Fruit fly (Drosophila melanogaster) whole organism, embryonic: ENCODE results near the gene Stt3B.

Experiments
- B-H1 ChIP-seq: fragments of 200-800 bp; sonication (Bioruptor generic); IDR thresholded peaks from 3 replicates; pipeline ENCODE4 v1.3.6; 2022; ENCODE audit warnings: missing biosample characterization, missing genetic modification characterization
- B-H2 ChIP-seq: fragments of 200-800 bp; sonication (Bioruptor generic); optimal IDR thresholded peaks from 2 replicates; lab custom pipeline; 2018; ENCODE audit warnings: missing biosample characterization, mild to moderate bottlenecking, missing genetic modification characterization
- CG10267 ChIP-seq: fragments of 200-800 bp; sonication (Bioruptor generic); optimal IDR thresholded peaks from 2 replicates; lab custom pipeline; 2018; ENCODE audit warnings: missing biosample characterization, mild to moderate bottlenecking, missing genetic modification characterization, moderate library complexity
- CG11504 ChIP-seq: fragments of 200-800 bp; sonication (Bioruptor generic); optimal IDR thresholded peaks from 3 replicates; lab custom pipeline; 2019; ENCODE audit warnings: missing biosample characterization, mild to moderate bottlenecking, missing genetic modification characterization, moderate library complexity
- CG12236 ChIP-seq: fragments of 200-800 bp; sonication (Bioruptor generic); optimal IDR thresholded peaks from 2 replicates; lab custom pipeline; 2016; ENCODE audit warnings: missing biosample characterization, missing genetic modification characterization
- CG12299 ChIP-seq: fragments of 200-800 bp; sonication (Bioruptor generic); optimal IDR thresholded peaks from 2 replicates; lab custom pipeline; 2018; ENCODE audit warnings: missing biosample characterization, mild to moderate bottlenecking, missing genetic modification characterization
- CG14965 ChIP-seq: fragments of 200-800 bp; sonication (Bioruptor generic); optimal IDR thresholded peaks from 2 replicates; lab custom pipeline; 2016; ENCODE audit warnings: missing biosample characterization, missing genetic modification characterization, borderline replicate concordance
- CG1602 ChIP-seq: fragments of 200-800 bp; sonication (Bioruptor generic); optimal IDR thresholded peaks from 3 replicates; lab custom pipeline; 2016; ENCODE audit warnings: missing biosample characterization, missing genetic modification characterization
- CG16779 ChIP-seq: fragments of 200-800 bp; sonication (Bioruptor generic); IDR thresholded peaks from 2 replicates; pipeline ENCODE4 v1.3.6; 2022; ENCODE audit warnings: missing biosample characterization, missing genetic modification characterization
- CG16815 ChIP-seq: fragments of 200-800 bp; sonication (Bioruptor generic); optimal IDR thresholded peaks from 3 replicates; lab custom pipeline; 2017; ENCODE audit warnings: missing biosample characterization, mild to moderate bottlenecking, missing genetic modification characterization
- CG17568 ChIP-seq: fragments of 200-800 bp; sonication (Bioruptor generic); optimal IDR thresholded peaks from 2 replicates; lab custom pipeline; 2018; ENCODE audit warnings: missing biosample characterization, mild to moderate bottlenecking, missing genetic modification characterization, moderate library complexity
- CG2875 ChIP-seq: fragments of 200-800 bp; sonication (Bioruptor generic); optimal IDR thresholded peaks from 2 replicates; lab custom pipeline; 2017; ENCODE audit warnings: missing biosample characterization, mild to moderate bottlenecking, missing genetic modification characterization, missing genetic modification reagents
- CG3065 ChIP-seq: fragments of 200-800 bp; sonication (Bioruptor generic); optimal IDR thresholded peaks from 2 replicates; lab custom pipeline; 2016; ENCODE audit warnings: missing biosample characterization, missing genetic modification characterization
- CG3407 ChIP-seq: fragments of 200-800 bp; sonication (Bioruptor generic); optimal IDR thresholded peaks from 2 replicates; lab custom pipeline; 2018; ENCODE audit warnings: missing biosample characterization, mild to moderate bottlenecking, missing genetic modification characterization
- CG42726 ChIP-seq: fragments of 200-800 bp; sonication (Bioruptor generic); IDR thresholded peaks from 2 replicates; pipeline ENCODE4 v1.3.6; 2022; ENCODE audit warnings: missing biosample characterization, missing genetic modification characterization; ENCODE audit not compliant: partially characterized antibody
- CG4404 ChIP-seq: fragments of 200-800 bp; sonication (Bioruptor generic); IDR thresholded peaks from 2 replicates; pipeline ENCODE4 v1.3.6; 2022; ENCODE audit warnings: missing biosample characterization, missing genetic modification characterization
- CG4617 ChIP-seq: fragments of 200-800 bp; sonication (Bioruptor generic); optimal IDR thresholded peaks from 3 replicates; lab custom pipeline; 2016; ENCODE audit warnings: missing biosample characterization, missing genetic modification characterization, borderline replicate concordance
- CG8281 ChIP-seq: fragments of 200-800 bp; sonication (Bioruptor generic); optimal IDR thresholded peaks from 2 replicates; lab custom pipeline; 2018; ENCODE audit warnings: missing biosample characterization, mild to moderate bottlenecking, missing genetic modification characterization, moderate library complexity
- CG8478 ChIP-seq: fragments of >200 bp; optimal IDR thresholded peaks from 2 replicates; lab custom pipeline; 2018
- Dp ChIP-seq: fragments of 200-800 bp; sonication (Bioruptor generic); optimal IDR thresholded peaks from 2 replicates; lab custom pipeline; 2018; ENCODE audit warnings: missing biosample characterization, mild to moderate bottlenecking, missing genetic modification characterization, moderate library complexity
- Dref ChIP-seq: fragments of 200-800 bp; sonication (Bioruptor generic); IDR thresholded peaks from 2 replicates; pipeline ENCODE4 v1.3.6; 2022; ENCODE audit warnings: missing biosample characterization, missing genetic modification characterization
- E2f1 ChIP-seq: fragments of 200-800 bp; sonication (Bioruptor generic); IDR thresholded peaks from 2 replicates; pipeline ENCODE4 v1.3.6; 2022; ENCODE audit warnings: missing biosample characterization, missing genetic modification characterization
- Hmr ChIP-seq: fragments of 200-800 bp; sonication (Bioruptor generic); optimal IDR thresholded peaks from 3 replicates; lab custom pipeline; 2017; ENCODE audit warnings: mild to moderate bottlenecking, missing biosample characterization, missing genetic modification reagents, missing genetic modification characterization
- Nf-YC ChIP-seq: fragments of 200-800 bp; optimal IDR thresholded peaks from 3 replicates; lab custom pipeline; 2019; ENCODE audit warnings: missing biosample characterization, mild to moderate bottlenecking, missing genetic modification characterization, moderate library complexity
- TFAM ChIP-seq: fragments of 200-800 bp; sonication (Bioruptor generic); optimal IDR thresholded peaks from 2 replicates; lab custom pipeline; 2017; ENCODE audit warnings: missing biosample characterization, missing genetic modification characterization, inconsistent platforms
- Xrp1 ChIP-seq: fragments of 200-800 bp; sonication (Bioruptor generic); IDR thresholded peaks from 2 replicates; pipeline ENCODE4 v1.3.6; 2022; ENCODE audit warnings: missing biosample characterization, missing genetic modification characterization
- ab ChIP-seq: fragments of 200-800 bp; sonication (Bioruptor generic); optimal IDR thresholded peaks from 2 replicates; lab custom pipeline; 2016; ENCODE audit warnings: missing biosample characterization, missing genetic modification characterization
- bbx ChIP-seq: fragments of 200-800 bp; sonication (Bioruptor generic); IDR thresholded peaks from 2 replicates; pipeline ENCODE4 v1.3.6; 2022; ENCODE audit warnings: missing biosample characterization, missing genetic modification characterization; ENCODE audit not compliant: partially characterized antibody
- bowl ChIP-seq: fragments of 200-800 bp; sonication (Bioruptor generic); IDR thresholded peaks from 2 replicates; pipeline ENCODE4 v1.3.6; 2022; ENCODE audit warnings: missing biosample characterization, missing genetic modification characterization
- bsh ChIP-seq, 2 experiments: fragments of 200-800 bp; sonication (Bioruptor generic); optimal IDR thresholded peaks; 2 replicates each; lab custom pipeline; 2017 to 2018; ENCODE audit warnings: mild to moderate bottlenecking in 2 of 2, missing biosample characterization in 2 of 2, missing genetic modification characterization in 2 of 2, moderate library complexity in 1 of 2
- cas ChIP-seq: fragments of 200-800 bp; sonication (Bioruptor generic); IDR thresholded peaks from 2 replicates; pipeline ENCODE4 v1.3.6; 2022; ENCODE audit warnings: missing biosample characterization, missing genetic modification characterization
- corto ChIP-seq: fragments of 200-800 bp; sonication (Bioruptor generic); optimal IDR thresholded peaks from 2 replicates; lab custom pipeline; 2016; ENCODE audit warnings: missing biosample characterization, mild to moderate bottlenecking, missing genetic modification characterization, moderate library complexity
- dati ChIP-seq: fragments of 200-800 bp; sonication (Bioruptor generic); IDR thresholded peaks from 2 replicates; pipeline ENCODE4 v1.3.6; 2022; ENCODE audit warnings: missing biosample characterization, missing genetic modification characterization
- dm ChIP-seq: fragments of 200-800 bp; sonication (Bioruptor generic); optimal IDR thresholded peaks from 3 replicates; lab custom pipeline; 2016; ENCODE audit warnings: missing biosample characterization, missing genetic modification characterization
- exex ChIP-seq: fragments of 200-800 bp; sonication (Bioruptor generic); optimal IDR thresholded peaks from 4 replicates; lab custom pipeline; 2018; ENCODE audit warnings: missing biosample characterization, mild to moderate bottlenecking, missing genetic modification characterization, moderate library complexity
- eyg ChIP-seq: fragments of 200-800 bp; sonication (Bioruptor generic); optimal IDR thresholded peaks from 3 replicates; lab custom pipeline; 2016; ENCODE audit warnings: missing biosample characterization, missing genetic modification characterization
- gcm ChIP-seq: fragments of 200-800 bp; sonication (Bioruptor generic); optimal IDR thresholded peaks from 2 replicates; lab custom pipeline; 2019; ENCODE audit warnings: missing biosample characterization, mild to moderate bottlenecking, missing genetic modification characterization, moderate library complexity
- klu ChIP-seq: fragments of 200-800 bp; sonication (Bioruptor generic); IDR thresholded peaks from 2 replicates; pipeline ENCODE4 v1.3.6; 2022; ENCODE audit warnings: missing biosample characterization, missing genetic modification characterization
- mam ChIP-seq: fragments of 200-800 bp; sonication (Bioruptor generic); optimal IDR thresholded peaks from 3 replicates; lab custom pipeline; 2016; ENCODE audit warnings: missing biosample characterization, missing genetic modification characterization
- mld ChIP-seq: fragments of 200-800 bp; sonication (Bioruptor generic); IDR thresholded peaks from 3 replicates; pipeline ENCODE4 v1.3.6; 2022; ENCODE audit warnings: missing biosample characterization, missing genetic modification characterization; ENCODE audit not compliant: partially characterized antibody
- onecut ChIP-seq: fragments of 200-800 bp; sonication (Bioruptor generic); IDR thresholded peaks from 2 replicates; pipeline ENCODE4 v1.3.6; 2022; ENCODE audit warnings: missing biosample characterization, missing genetic modification characterization
- pan ChIP-seq, 4 experiments: fragments of >200 bp in 3 of 4; fragments of 200-800 bp in 1 of 4; sonication (Bioruptor generic) in 1 of 4; optimal IDR thresholded peaks in 3 of 4; IDR thresholded peaks in 1 of 4; 2 replicates each; pipeline versions ENCODE4 v1.3.6 to Lab custom; 2017 to 2022; ENCODE audit warnings: missing biosample characterization in 2 of 4, missing genetic modification characterization in 2 of 4, mixed read lengths in 1 of 4
- pb ChIP-seq: fragments of 200-800 bp; sonication (Bioruptor generic); optimal IDR thresholded peaks from 3 replicates; lab custom pipeline; 2016; ENCODE audit warnings: missing biosample characterization, missing genetic modification characterization
- ro ChIP-seq: fragments of 200-800 bp; sonication (Bioruptor generic); IDR thresholded peaks from 2 replicates; pipeline ENCODE4 v1.3.6; 2022; ENCODE audit warnings: missing biosample characterization, missing genetic modification characterization
- salm ChIP-seq: fragments of 200-800 bp; sonication (Bioruptor generic); optimal IDR thresholded peaks from 2 replicates; lab custom pipeline; 2018; ENCODE audit warnings: missing biosample characterization, mild to moderate bottlenecking, missing genetic modification characterization
- stc ChIP-seq: fragments of 200-800 bp; sonication (Bioruptor generic); IDR thresholded peaks from 2 replicates; pipeline ENCODE4 v1.3.6; 2022; ENCODE audit warnings: missing biosample characterization, missing genetic modification characterization
- tna ChIP-seq: fragments of 200-800 bp; sonication (Bioruptor generic); IDR thresholded peaks from 2 replicates; pipeline ENCODE4 v1.3.6; 2022; ENCODE audit warnings: missing biosample characterization, missing genetic modification characterization; ENCODE audit not compliant: partially characterized antibody
- ttk ChIP-seq: fragments of 200-800 bp; sonication (Bioruptor generic); IDR thresholded peaks from 2 replicates; pipeline ENCODE4 v2.1.2; 2022; ENCODE audit warnings: missing biosample characterization, missing genetic modification characterization
- wek ChIP-seq: fragments of 200-800 bp; sonication (Bioruptor generic); optimal IDR thresholded peaks from 3 replicates; lab custom pipeline; 2018; ENCODE audit warnings: missing biosample characterization, mild to moderate bottlenecking, missing genetic modification characterization, moderate library complexity

Gene Stt3B

dm6 chr3R:25024895-25025557, 44.4 kb downstream of the Stt3B start, which contains the start of the genes EMC6 and Hr96 (continued):
- peak; percentile 87 for TF ChIP-seq CG3065
- TF ChIP-seq CG8281 (tag; lab: Kevin White, UChicago) = peak; percentile 77
- peak; percentile 90 for TF ChIP-seq onecut (GFP tag; lab: Robert Waterston, UW)
- TF ChIP-seq tna = peak; percentile 82
- TF ChIP-seq bbx (GFP tag; lab: Robert Waterston, UW) = peak; percentile 59
- peak; percentile 87 for TF ChIP-seq cas (GFP tag; lab: Robert Waterston, UW)
- peak; percentile 70 for TF ChIP-seq CG12236 (GFP tag; lab: Kevin White, UChicago)
- TF ChIP-seq B-H1 (GFP tag; lab: Robert Waterston, UW) = peak; percentile 90
- TF ChIP-seq pb = peak; percentile 69
- peak; percentile 85 for TF ChIP-seq Dref (GFP tag; lab: Robert Waterston, UW)
- TF ChIP-seq CG12299 = peak; percentile 90
- TF ChIP-seq bowl (GFP tag; lab: Robert Waterston, UW) = peak; percentile 71; the same call in 1 of the 2 replicates
- TF ChIP-seq CG17568 (GFP tag; lab: Kevin White, UChicago) = no peak
- TF ChIP-seq CG2875 (GFP tag; lab: Kevin White, UChicago) = peak; percentile 81
- TF ChIP-seq corto (GFP tag; lab: Kevin White, UChicago) = peak; percentile 80
- peak; percentile 84 for TF ChIP-seq dm (GFP tag; lab: Kevin White, UChicago)
- peak; percentile 90 for TF ChIP-seq CG11504
- peak; percentile 88 for TF ChIP-seq eyg (GFP tag; lab: Kevin White, UChicago)
- TF ChIP-seq wek (GFP tag; lab: Kevin White, UChicago) = peak; percentile 76
- peak; percentile 84 for TF ChIP-seq salm (tag; lab: Kevin White, UChicago)
- peak; percentile 39 for TF ChIP-seq Dp (GFP tag; lab: Kevin White, UChicago)
- TF ChIP-seq stc = peak; percentile 92
- TF ChIP-seq CG4617 (GFP tag; lab: Kevin White, UChicago) = peak; percentile 99
- peak; percentile 93 for TF ChIP-seq CG16779
- TF ChIP-seq mld (GFP tag; lab: Robert Waterston, UW) = peak; percentile 59; the same call in 2 of the 3 replicates
- peak; percentile 70 for TF ChIP-seq CG3407 (GFP tag; lab: Kevin White, UChicago)
- no peak for TF ChIP-seq CG8478 (lab: Kevin White, UChicago)
- TF ChIP-seq pan (optimal IDR thresholded peaks at IDR 0.05; lab: Kevin White, UChicago) = no peak
- TF ChIP-seq pan (GFP tag; optimal IDR thresholded peaks at IDR 0.05 in 1 of 2, IDR thresholded peaks at IDR 0.05 in 1 of 2) = peak in 1 of 2 experiments; percentile 94
- peak; percentile 93 for TF ChIP-seq ttk
- TF ChIP-seq ab (GFP tag; lab: Kevin White, UChicago) = peak; percentile 77
- TF ChIP-seq CG1602 = peak; percentile 93
- TF ChIP-seq CG10267 = peak; percentile 88
- peak; percentile 68 for TF ChIP-seq TFAM (GFP tag; lab: Kevin White, UChicago)
- TF ChIP-seq Hmr = peak; percentile 94
- peak; percentile 74; the same call in 1 of the 2 replicates for TF ChIP-seq dati (GFP tag; lab: Robert Waterston, UW)
- TF ChIP-seq klu (GFP tag; lab: Robert Waterston, UW) = peak; percentile 88
- TF ChIP-seq E2f1 = peak; percentile 91
- TF ChIP-seq CG4404 (GFP tag; lab: Robert Waterston, UW) = peak; percentile 85
- peak; percentile 88 for TF ChIP-seq CG16815 (GFP tag; lab: Kevin White, UChicago)
- TF ChIP-seq CG42726 (GFP tag; lab: Robert Waterston, UW) = no peak
- TF ChIP-seq bsh (GFP tag; optimal IDR thresholded peaks at IDR 0.05; lab: Kevin White, UChicago) = peak; percentile 61 to 95
- peak; percentile 87 for TF ChIP-seq gcm (GFP tag; lab: Kevin White, UChicago)
- TF ChIP-seq B-H2 (GFP tag; lab: Kevin White, UChicago) = peak; percentile 96
- TF ChIP-seq mam (GFP tag; lab: Kevin White, UChicago) = peak; percentile 96
- TF ChIP-seq ro (GFP tag; lab: Robert Waterston, UW) = peak; percentile 68
- peak; percentile 85 for TF ChIP-seq exex (tag; lab: Kevin White, UChicago)
- TF ChIP-seq CG14965 = peak; percentile 48
- TF ChIP-seq Xrp1 (GFP tag; lab: Robert Waterston, UW) = peak; percentile 96
- TF ChIP-seq Nf-YC (tag; lab: Kevin White, UChicago) = peak; percentile 84
